Fruit fly (Drosophila melanogaster): Measurements from ENCODE around the gene CG43219.

The CG43219 gene

DNA sequence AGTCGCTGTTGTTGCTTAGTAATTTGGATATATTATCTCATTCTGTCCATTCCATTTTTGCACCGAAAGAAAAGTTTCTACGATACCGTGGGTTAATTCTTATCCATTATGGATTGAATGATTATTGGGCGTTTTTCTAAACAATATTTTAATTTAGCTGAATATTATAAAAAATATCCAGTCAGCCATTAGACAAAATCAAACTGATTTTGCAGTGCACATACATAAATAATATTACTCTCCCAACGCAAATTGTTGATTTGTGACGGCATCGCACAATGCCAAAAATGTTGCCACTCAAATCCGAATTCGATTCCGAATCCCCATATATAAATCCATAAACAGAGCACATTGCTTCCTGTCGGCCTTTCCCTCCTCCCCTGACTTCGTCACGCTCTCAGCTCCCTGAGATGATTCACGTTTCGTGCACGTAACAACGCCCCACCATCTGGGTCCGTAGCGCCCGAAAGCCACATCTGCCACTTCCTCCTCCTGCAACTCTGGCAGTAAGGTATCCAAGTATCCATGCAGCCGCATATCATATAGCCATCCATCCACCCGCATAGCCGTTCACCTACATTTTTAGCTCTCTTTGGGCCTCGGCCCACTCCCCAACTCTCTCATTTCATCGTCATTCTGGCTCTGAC is 43.1 kb upstream of the CG43219 start (continued):
- peak; percentile 40 for TF ChIP-seq schlank (tag; optimal IDR thresholded peaks at IDR 0.05)
- no peak for TF ChIP-seq yki (optimal IDR thresholded peaks at IDR 0.05)
- TF ChIP-seq CG13287 (GFP tag; IDR thresholded peaks at IDR 0.05; ENCODE audit: partially characterized antibody) = no peak
- peak; percentile 51 for TF ChIP-seq Ravus (GFP tag; IDR thresholded peaks at IDR 0.05)
- TF ChIP-seq Hmr (GFP tag; optimal IDR thresholded peaks at IDR 0.05) = peak; percentile 87
- TF ChIP-seq chinmo (GFP tag; IDR thresholded peaks at IDR 0.05; ENCODE audit: partially characterized antibody) = no peak
- TF ChIP-seq Dbx (GFP tag; IDR thresholded peaks at IDR 0.05) = peak; percentile 89
- TF ChIP-seq Gug (GFP tag; IDR thresholded peaks at IDR 0.05) = peak; percentile 68; the same call in 2 of the 4 replicates
- no peak for TF ChIP-seq vnd (GFP tag; IDR thresholded peaks at IDR 0.05; ENCODE audit: partially characterized antibody)
- no peak for TF ChIP-seq CG30020 (tag; optimal IDR thresholded peaks at IDR 0.05)
- TF ChIP-seq D19A (tag; optimal IDR thresholded peaks at IDR 0.05) = peak; percentile 12
- TF ChIP-seq CG4360 (GFP tag; IDR thresholded peaks at IDR 0.05) = no peak
- TF ChIP-seq dati (GFP tag; IDR thresholded peaks at IDR 0.05) = no peak
- peak; percentile 11 for TF ChIP-seq CG12071 (GFP tag; optimal IDR thresholded peaks at IDR 0.05)
- TF ChIP-seq CG34422 (GFP tag; IDR thresholded peaks at IDR 0.05) = peak; percentile 10; the same call in 2 of the 3 replicates
- TF ChIP-seq fu2 (GFP tag; optimal IDR thresholded peaks at IDR 0.05) = peak; percentile 51
- peak; percentile 45 for TF ChIP-seq Hmx (GFP tag; optimal IDR thresholded peaks at IDR 0.05)
- peak; percentile 80 for TF ChIP-seq Ptx1 (GFP tag; IDR thresholded peaks at IDR 0.05)
- peak; percentile 70 for TF ChIP-seq CG18476 (GFP tag; optimal IDR thresholded peaks at IDR 0.05)
- no peak for TF ChIP-seq dimm (GFP tag; IDR thresholded peaks at IDR 0.05)
- TF ChIP-seq Opbp (GFP tag; IDR thresholded peaks at IDR 0.05; ENCODE audit: partially characterized antibody) = no peak
- no peak for TF ChIP-seq Doc3 (GFP tag; IDR thresholded peaks at IDR 0.05; ENCODE audit: partially characterized antibody)
- TF ChIP-seq Hr51 (GFP tag; optimal IDR thresholded peaks at IDR 0.05) = peak in 1 of 2 experiments; percentile 73
- peak; percentile 51 for TF ChIP-seq CG4424 (GFP tag; optimal IDR thresholded peaks at IDR 0.05)
- TF ChIP-seq CG10321 (GFP tag; IDR thresholded peaks at IDR 0.05) = peak; percentile 41; the same call in 1 of the 2 replicates
- peak; percentile 74 for TF ChIP-seq seq (GFP tag; IDR thresholded peaks at IDR 0.05)
- no peak for TF ChIP-seq cg (GFP tag; optimal IDR thresholded peaks at IDR 0.05)
- peak; percentile 52 for TF ChIP-seq CG8281 (tag; optimal IDR thresholded peaks at IDR 0.05)
- TF ChIP-seq tll (GFP tag; optimal IDR thresholded peaks at IDR 0.05) = no peak
- TF ChIP-seq stc (GFP tag; IDR thresholded peaks at IDR 0.05) = peak; percentile 70
- no peak for TF ChIP-seq CG1529 (GFP tag; optimal IDR thresholded peaks at IDR 0.05)
- no peak for TF ChIP-seq CG8089 (GFP tag; optimal IDR thresholded peaks at IDR 0.05)
- no peak for TF ChIP-seq Usf (GFP tag; optimal IDR thresholded peaks at IDR 0.05)
- TF ChIP-seq pzg (GFP tag; optimal IDR thresholded peaks at IDR 0.05) = no peak
- 0 out of 3 replicates have a peak, but pooled peaks have one; percentile 17 for TF ChIP-seq otp (GFP tag; IDR thresholded peaks at IDR 0.05)
- no peak for TF ChIP-seq ato (GFP tag; IDR thresholded peaks at IDR 0.05; ENCODE audit: partially characterized antibody)
- no peak for TF ChIP-seq CrebB (tag; optimal IDR thresholded peaks at IDR 0.05)
- TF ChIP-seq hth (optimal IDR thresholded peaks at IDR 0.05) = no peak
- no peak for TF ChIP-seq usp (GFP tag; optimal IDR thresholded peaks at IDR 0.05)
- TF ChIP-seq CG12744 (GFP tag; optimal IDR thresholded peaks at IDR 0.05) = peak; percentile 55
- TF ChIP-seq CG7357 (GFP tag; IDR thresholded peaks at IDR 0.05) = peak; percentile 51; the same call in 2 of the 3 replicates
- TF ChIP-seq Trl (optimal IDR thresholded peaks at IDR 0.05) = peak in 1 of 2 experiments; percentile 23
- TF ChIP-seq Trl (GFP tag; optimal IDR thresholded peaks at IDR 0.05) = peak; percentile 10
- peak; percentile 68 for TF ChIP-seq Bteb2 (GFP tag; optimal IDR thresholded peaks at IDR 0.05)
- TF ChIP-seq CG12219 (GFP tag; optimal IDR thresholded peaks at IDR 0.05) = peak; percentile 49
- TF ChIP-seq CG30431 (GFP tag; optimal IDR thresholded peaks at IDR 0.05) = no peak
- TF ChIP-seq Stat92E (GFP tag; optimal IDR thresholded peaks at IDR 0.05) = no peak
- peak; percentile 64; the same call in 1 of the 2 replicates for TF ChIP-seq CG17612 (GFP tag; IDR thresholded peaks at IDR 0.05)
- TF ChIP-seq Spps (tag; optimal IDR thresholded peaks at IDR 0.05) = no peak
- TF ChIP-seq corto (GFP tag; optimal IDR thresholded peaks at IDR 0.05) = peak; percentile 30

Measured in whole organism, embryonic.